Fruit fly (Drosophila melanogaster) whole organism, embryonic: Measurements from ENCODE around the gene MTF-1.

Experiments used
- ATbp ChIP-seq: fragments of 200-800 bp; sonication (Bioruptor generic); optimal IDR thresholded peaks from 2 replicates; lab custom pipeline; 2017; ENCODE audit warnings: missing biosample characterization, mild to moderate bottlenecking, missing genetic modification characterization, missing genetic modification reagents
- Atf6 ChIP-seq: fragments of 200-800 bp; sonication (Bioruptor generic); IDR thresholded peaks from 2 replicates; pipeline ENCODE4 v1.3.6; 2022; ENCODE audit warnings: missing biosample characterization, missing genetic modification characterization
- CG12104 ChIP-seq: fragments of 200-800 bp; sonication (Bioruptor generic); optimal IDR thresholded peaks from 3 replicates; lab custom pipeline; 2016; ENCODE audit warnings: missing biosample characterization, missing genetic modification characterization
- CG12659 ChIP-seq: fragments of 200-800 bp; sonication (Bioruptor generic); optimal IDR thresholded peaks from 3 replicates; lab custom pipeline; 2017; ENCODE audit warnings: mild to moderate bottlenecking, missing biosample characterization, missing genetic modification reagents, missing genetic modification characterization
- CG12744 ChIP-seq: fragments of 200-800 bp; sonication (Bioruptor generic); optimal IDR thresholded peaks from 2 replicates; lab custom pipeline; 2016; ENCODE audit warnings: missing biosample characterization, missing genetic modification characterization
- CG13296 ChIP-seq: fragments of 200-800 bp; sonication (Bioruptor generic); optimal IDR thresholded peaks from 3 replicates; lab custom pipeline; 2018; ENCODE audit warnings: missing biosample characterization, mild to moderate bottlenecking, missing genetic modification characterization
- CG14014 ChIP-seq: fragments of 200-800 bp; sonication (Bioruptor generic); IDR thresholded peaks from 2 replicates; pipeline ENCODE4 v1.3.6; 2022; ENCODE audit warnings: missing biosample characterization, missing genetic modification characterization
- CG15011 ChIP-seq: fragments of 200-800 bp; sonication (Bioruptor generic); optimal IDR thresholded peaks from 3 replicates; lab custom pipeline; 2018; ENCODE audit warnings: missing biosample characterization, mild to moderate bottlenecking, missing genetic modification characterization
- CG1529 ChIP-seq: fragments of 200-800 bp; sonication (Bioruptor generic); optimal IDR thresholded peaks from 3 replicates; lab custom pipeline; 2018; ENCODE audit warnings: missing biosample characterization, missing genetic modification characterization
- CG17328 ChIP-seq: fragments of 200-800 bp; sonication (Bioruptor generic); IDR thresholded peaks from 2 replicates; pipeline ENCODE4 v1.3.6; 2022; ENCODE audit warnings: missing biosample characterization, missing genetic modification characterization
- CG17829 ChIP-seq: fragments of 200-800 bp; optimal IDR thresholded peaks from 2 replicates; lab custom pipeline; 2019; ENCODE audit warnings: missing biosample characterization, mild to moderate bottlenecking, missing genetic modification characterization, moderate library complexity
- CG18262 ChIP-seq: fragments of 200-800 bp; optimal IDR thresholded peaks from 3 replicates; lab custom pipeline; 2019; ENCODE audit warnings: missing biosample characterization, mild to moderate bottlenecking, missing genetic modification characterization, moderate library complexity
- CG2678 ChIP-seq: fragments of 200-800 bp; sonication (Bioruptor generic); optimal IDR thresholded peaks from 3 replicates; lab custom pipeline; 2019; ENCODE audit warnings: missing biosample characterization, mild to moderate bottlenecking, missing genetic modification characterization, moderate library complexity
- CG31224 ChIP-seq: fragments of 200-800 bp; sonication (Bioruptor generic); IDR thresholded peaks from 2 replicates; pipeline ENCODE4 v1.3.6; 2022; ENCODE audit warnings: missing biosample characterization, missing genetic modification characterization
- CG32767 ChIP-seq: fragments of 200-800 bp; sonication (Bioruptor generic); IDR thresholded peaks from 2 replicates; pipeline ENCODE4 v1.3.6; 2022; ENCODE audit warnings: missing biosample characterization, missing genetic modification characterization
- CG3726 ChIP-seq: fragments of 200-800 bp; sonication (Bioruptor generic); IDR thresholded peaks from 3 replicates; pipeline ENCODE4, ENCODE4 v1.3.6; 2022; ENCODE audit warnings: missing biosample characterization, missing genetic modification characterization
- CG3838 ChIP-seq: fragments of 200-800 bp; sonication (Bioruptor generic); optimal IDR thresholded peaks from 3 replicates; lab custom pipeline; 2016; ENCODE audit warnings: missing biosample characterization, missing genetic modification characterization
- CG4360 ChIP-seq: fragments of 200-800 bp; sonication (Bioruptor generic); IDR thresholded peaks from 2 replicates; pipeline ENCODE4 v1.3.6; 2022; ENCODE audit warnings: missing biosample characterization, missing genetic modification characterization
- CG5953 ChIP-seq: fragments of 200-800 bp; sonication (Bioruptor generic); IDR thresholded peaks from 2 replicates; pipeline ENCODE4 v1.3.6; 2022; ENCODE audit warnings: missing biosample characterization, missing genetic modification characterization
- CG6689 ChIP-seq: fragments of 200-800 bp; sonication (Bioruptor generic); IDR thresholded peaks from 2 replicates; pipeline ENCODE4 v1.3.6; 2022; ENCODE audit warnings: missing biosample characterization, missing genetic modification characterization
- CG7372 ChIP-seq: fragments of 200-800 bp; sonication (Bioruptor generic); IDR thresholded peaks from 2 replicates; pipeline ENCODE4 v1.3.6; 2022; ENCODE audit warnings: missing biosample characterization, missing genetic modification characterization
- CG7987 ChIP-seq: fragments of 200-800 bp; sonication (Bioruptor generic); optimal IDR thresholded peaks from 2 replicates; lab custom pipeline; 2018; ENCODE audit warnings: missing biosample characterization, mild to moderate bottlenecking, missing genetic modification characterization, moderate library complexity
- CG8765 ChIP-seq: fragments of 200-800 bp; sonication (Bioruptor generic); IDR thresholded peaks from 2 replicates; pipeline ENCODE4 v1.3.6; 2022; ENCODE audit warnings: missing biosample characterization, missing genetic modification characterization
- CG8944 ChIP-seq: fragments of 200-800 bp; sonication (Bioruptor generic); optimal IDR thresholded peaks from 3 replicates; lab custom pipeline; 2016; ENCODE audit warnings: missing biosample characterization, missing genetic modification characterization
- CG9876 ChIP-seq: fragments of 200-800 bp; sonication (Bioruptor generic); optimal IDR thresholded peaks from 2 replicates; lab custom pipeline; 2016; ENCODE audit warnings: missing biosample characterization, missing genetic modification characterization
- Dbx ChIP-seq: fragments of 200-800 bp; sonication (Bioruptor generic); IDR thresholded peaks from 3 replicates; pipeline ENCODE4 v1.3.6; 2022; ENCODE audit warnings: missing biosample characterization, missing genetic modification characterization
- Dek ChIP-seq: fragments of 200-800 bp; sonication (Bioruptor generic); optimal IDR thresholded peaks from 3 replicates; lab custom pipeline; 2019; ENCODE audit warnings: missing biosample characterization, mild to moderate bottlenecking, missing genetic modification characterization, moderate library complexity
- Elba2 ChIP-seq: fragments of 200-800 bp; sonication (Bioruptor generic); optimal IDR thresholded peaks from 3 replicates; lab custom pipeline; 2016; ENCODE audit warnings: missing biosample characterization, missing genetic modification characterization
- HLH3B ChIP-seq: fragments of 200-800 bp; sonication (Bioruptor generic); IDR thresholded peaks from 2 replicates; pipeline ENCODE4 v1.3.6; 2022; ENCODE audit warnings: missing biosample characterization, missing genetic modification characterization
- Max ChIP-seq: fragments of 200-800 bp; sonication (Bioruptor generic); optimal IDR thresholded peaks from 2 replicates; lab custom pipeline; 2016; ENCODE audit warnings: missing biosample characterization, mild to moderate bottlenecking, missing genetic modification characterization
- Mrtf ChIP-seq: fragments of 200-800 bp; sonication (Bioruptor generic); IDR thresholded peaks from 3 replicates; pipeline ENCODE4 v1.3.6; 2022; ENCODE audit warnings: missing biosample characterization, missing genetic modification characterization
- NFAT ChIP-seq: fragments of 200-800 bp; sonication (Bioruptor generic); IDR thresholded peaks from 2 replicates; pipeline ENCODE4 v1.3.6; 2022; ENCODE audit warnings: missing biosample characterization, missing genetic modification characterization
- Nf-YC ChIP-seq: fragments of 200-800 bp; optimal IDR thresholded peaks from 3 replicates; lab custom pipeline; 2019; ENCODE audit warnings: missing biosample characterization, mild to moderate bottlenecking, missing genetic modification characterization, moderate library complexity
- Oaz ChIP-seq: fragments of 200-800 bp; sonication (Bioruptor generic); IDR thresholded peaks from 2 replicates; pipeline ENCODE4 v1.3.6; 2022; ENCODE audit warnings: missing biosample characterization, missing genetic modification characterization
- Side ChIP-seq: fragments of 200-800 bp; sonication (Bioruptor generic); optimal IDR thresholded peaks from 2 replicates; lab custom pipeline; 2016; ENCODE audit warnings: missing biosample characterization, missing genetic modification characterization
- Six4 ChIP-seq: fragments of 200-800 bp; sonication (Bioruptor generic); optimal IDR thresholded peaks from 2 replicates; lab custom pipeline; 2016; ENCODE audit warnings: missing biosample characterization, missing genetic modification characterization
- Spps ChIP-seq: fragments of 200-800 bp; sonication (Bioruptor generic); optimal IDR thresholded peaks from 2 replicates; lab custom pipeline; 2018; ENCODE audit warnings: missing biosample characterization, mild to moderate bottlenecking, missing genetic modification characterization
- ara ChIP-seq: fragments of 200-800 bp; sonication (Bioruptor generic); IDR thresholded peaks from 2 replicates; pipeline ENCODE4 v1.3.6; 2022; ENCODE audit warnings: missing biosample characterization, missing genetic modification characterization
- az2 ChIP-seq: fragments of 200-800 bp; sonication (Bioruptor generic); optimal IDR thresholded peaks from 3 replicates; lab custom pipeline; 2016; ENCODE audit warnings: missing biosample characterization, missing genetic modification characterization
- bcd ChIP-seq: fragments of 200-800 bp; sonication (Bioruptor generic); optimal IDR thresholded peaks from 2 replicates; lab custom pipeline; 2017; ENCODE audit warnings: missing biosample characterization, mild to moderate bottlenecking, missing genetic modification characterization
- chif ChIP-seq, 2 experiments: fragments of 200-800 bp; sonication (Bioruptor generic); optimal IDR thresholded peaks; 3 replicates each; lab custom pipeline; 2016; ENCODE audit warnings: missing biosample characterization in 2 of 2, missing genetic modification characterization in 2 of 2
- crol ChIP-seq: fragments of 200-800 bp; sonication (Bioruptor generic); IDR thresholded peaks from 2 replicates; pipeline ENCODE4 v1.3.6; 2022; ENCODE audit warnings: missing biosample characterization, missing genetic modification characterization
- cwo ChIP-seq: fragments of 200-800 bp; sonication (Bioruptor generic); optimal IDR thresholded peaks from 3 replicates; lab custom pipeline; 2017; ENCODE audit warnings: missing biosample characterization, missing genetic modification characterization, mild to moderate bottlenecking, moderate library complexity, missing genetic modification reagents
- dati ChIP-seq: fragments of 200-800 bp; sonication (Bioruptor generic); IDR thresholded peaks from 2 replicates; pipeline ENCODE4 v1.3.6; 2022; ENCODE audit warnings: missing biosample characterization, missing genetic modification characterization
- ewg ChIP-seq: fragments of 200-800 bp; sonication (Bioruptor generic); optimal IDR thresholded peaks from 3 replicates; lab custom pipeline; 2017; ENCODE audit warnings: mild to moderate bottlenecking, missing biosample characterization, missing genetic modification reagents, missing genetic modification characterization
- gfzf ChIP-seq: fragments of 200-800 bp; sonication (Bioruptor generic); optimal IDR thresholded peaks from 2 replicates; lab custom pipeline; 2016; ENCODE audit warnings: missing biosample characterization, mild to moderate bottlenecking, missing genetic modification characterization, moderate library complexity
- hb ChIP-seq: fragments of 200-800 bp; sonication (Bioruptor generic); IDR thresholded peaks from 3 replicates; pipeline ENCODE4 v1.3.6; 2022; ENCODE audit warnings: missing biosample characterization, missing genetic modification characterization; ENCODE audit not compliant: partially characterized antibody
- kah ChIP-seq: fragments of 200-800 bp; sonication (Bioruptor generic); optimal IDR thresholded peaks from 2 replicates; lab custom pipeline; 2018; ENCODE audit warnings: missing biosample characterization, mild to moderate bottlenecking, missing genetic modification characterization
- nom ChIP-seq: fragments of 200-800 bp; sonication (Bioruptor generic); optimal IDR thresholded peaks from 2 replicates; lab custom pipeline; 2017; ENCODE audit warnings: missing biosample characterization, missing genetic modification characterization, mild to moderate bottlenecking, moderate library complexity, missing genetic modification reagents
- sens-2 ChIP-seq: fragments of 200-800 bp; sonication (Bioruptor generic); IDR thresholded peaks from 2 replicates; pipeline ENCODE4 v1.3.6; 2022; ENCODE audit warnings: missing biosample characterization, missing genetic modification characterization
- wek ChIP-seq: fragments of 200-800 bp; sonication (Bioruptor generic); optimal IDR thresholded peaks from 3 replicates; lab custom pipeline; 2018; ENCODE audit warnings: missing biosample characterization, mild to moderate bottlenecking, missing genetic modification characterization, moderate library complexity

Gene MTF-1

dm6 chr3L:9457619-9458092, 27.5 kb downstream of the MTF-1 start, which contains the start of gene CG3437 (continued):
- peak; percentile 53 for TF ChIP-seq Elba2 (GFP tag; lab: Kevin White, UChicago)
- TF ChIP-seq Spps (tag; lab: Kevin White, UChicago), result peak; percentile 96
- TF ChIP-seq Six4, result peak; percentile 97
- peak; percentile 97 for TF ChIP-seq cwo (GFP tag; lab: Kevin White, UChicago)
- TF ChIP-seq CG6689 (GFP tag; lab: Robert Waterston, UW), result peak; percentile 99
- TF ChIP-seq nom (GFP tag; lab: Kevin White, UChicago), result peak; percentile 99
- peak; percentile 99 for TF ChIP-seq CG8944
- peak; percentile 99 for TF ChIP-seq CG17328 (GFP tag; lab: Robert Waterston, UW)
- TF ChIP-seq Max (GFP tag; lab: Kevin White, UChicago), result peak; percentile 97
- TF ChIP-seq CG15011 (GFP tag; lab: Kevin White, UChicago), result peak; percentile 98
- peak; percentile 99 for TF ChIP-seq CG12659 (GFP tag; lab: Kevin White, UChicago)
- TF ChIP-seq CG31224 (GFP tag; lab: Robert Waterston, UW), result peak; percentile 97
- peak; percentile 99 for TF ChIP-seq CG13296 (GFP tag; lab: Kevin White, UChicago)
- TF ChIP-seq CG9876 (GFP tag; lab: Kevin White, UChicago), result peak; percentile 97
- peak; percentile 91 for TF ChIP-seq CG4360
- peak; percentile 99 for TF ChIP-seq Mrtf (GFP tag; lab: Robert Waterston, UW)
- TF ChIP-seq CG7987, result peak; percentile 97
- TF ChIP-seq chif (GFP tag; optimal IDR thresholded peaks at IDR 0.05; lab: Kevin White, UChicago), result peak; percentile 97 to 99
- TF ChIP-seq CG14014 (GFP tag; lab: Robert Waterston, UW), result peak; percentile 99
- peak; percentile 99 for TF ChIP-seq Dbx
- peak; percentile 96 for TF ChIP-seq CG12104
- TF ChIP-seq crol (GFP tag; lab: Robert Waterston, UW), result peak; percentile 85
- TF ChIP-seq gfzf (GFP tag; lab: Kevin White, UChicago), result peak; percentile 39
- TF ChIP-seq ATbp (GFP tag; lab: Kevin White, UChicago), result peak; percentile 98
- TF ChIP-seq CG7372, result peak; percentile 99
- TF ChIP-seq Dek (tag; lab: Kevin White, UChicago), result peak; percentile 98
- TF ChIP-seq CG17829 (tag; lab: Kevin White, UChicago), result peak; percentile 96
- TF ChIP-seq az2 (GFP tag; lab: Kevin White, UChicago), result peak; percentile 99
- peak; percentile 98 for TF ChIP-seq CG5953 (GFP tag; lab: Robert Waterston, UW)
- TF ChIP-seq ara (GFP tag; lab: Robert Waterston, UW), result peak; percentile 100
- TF ChIP-seq sens-2 (GFP tag; lab: Robert Waterston, UW), result peak; percentile 99
- peak; percentile 99 for TF ChIP-seq CG2678 (tag; lab: Kevin White, UChicago)
- peak; percentile 98 for TF ChIP-seq CG32767 (GFP tag; lab: Robert Waterston, UW)
- peak; percentile 90 for TF ChIP-seq wek (GFP tag; lab: Kevin White, UChicago)
- peak; percentile 99 for TF ChIP-seq Side (GFP tag; lab: Kevin White, UChicago)
- peak; percentile 98 for TF ChIP-seq Oaz (GFP tag; lab: Robert Waterston, UW)
- peak; percentile 99 for TF ChIP-seq dati (GFP tag; lab: Robert Waterston, UW)
- TF ChIP-seq CG1529 (GFP tag; lab: Kevin White, UChicago), result peak; percentile 97
- peak; percentile 96 for TF ChIP-seq CG3838 (GFP tag; lab: Kevin White, UChicago)
- peak; percentile 98 for TF ChIP-seq CG12744 (GFP tag; lab: Kevin White, UChicago)
- peak; percentile 99 for TF ChIP-seq bcd (GFP tag; lab: Kevin White, UChicago)
- TF ChIP-seq Nf-YC (tag; lab: Kevin White, UChicago), result peak; percentile 83
- peak; percentile 97 for TF ChIP-seq kah (GFP tag; lab: Kevin White, UChicago)
- TF ChIP-seq hb, result no peak
- peak; percentile 96 for TF ChIP-seq CG18262
- peak; percentile 99 for TF ChIP-seq CG3726
- TF ChIP-seq NFAT (GFP tag; lab: Robert Waterston, UW), result peak; percentile 99
- peak; percentile 99 for TF ChIP-seq HLH3B (GFP tag; lab: Robert Waterston, UW)
- TF ChIP-seq Atf6 (GFP tag; lab: Robert Waterston, UW), result peak; percentile 99
- TF ChIP-seq ewg (GFP tag; lab: Kevin White, UChicago), result peak; percentile 97
- peak; percentile 99 for TF ChIP-seq CG8765 (GFP tag; lab: Robert Waterston, UW)
